Fruit fly (Drosophila melanogaster) whole organism, embryonic: ENCODE results near the gene CG11342.

Experiments
- CG10462 ChIP-seq: fragments of 200-800 bp; sonication (Bioruptor generic); optimal IDR thresholded peaks from 2 replicates; lab custom pipeline; 2016; ENCODE audit warnings: missing biosample characterization, missing genetic modification characterization
- CG11723 ChIP-seq: fragments of 200-800 bp; sonication (Bioruptor generic); optimal IDR thresholded peaks from 2 replicates; lab custom pipeline; 2017; ENCODE audit warnings: missing biosample characterization, mild to moderate bottlenecking, missing genetic modification characterization
- CG12236 ChIP-seq: fragments of 200-800 bp; sonication (Bioruptor generic); optimal IDR thresholded peaks from 2 replicates; lab custom pipeline; 2016; ENCODE audit warnings: missing biosample characterization, missing genetic modification characterization
- CG12299 ChIP-seq: fragments of 200-800 bp; sonication (Bioruptor generic); optimal IDR thresholded peaks from 2 replicates; lab custom pipeline; 2018; ENCODE audit warnings: missing biosample characterization, mild to moderate bottlenecking, missing genetic modification characterization
- CG13123 ChIP-seq: fragments of 200-800 bp; sonication (Bioruptor generic); optimal IDR thresholded peaks from 2 replicates; lab custom pipeline; 2016; ENCODE audit warnings: missing biosample characterization, missing genetic modification characterization
- CG14441 ChIP-seq: fragments of 200-800 bp; sonication (Bioruptor generic); IDR thresholded peaks from 2 replicates; pipeline ENCODE4 v1.3.6; 2022; ENCODE audit warnings: missing biosample characterization, missing genetic modification characterization
- CG14860 ChIP-seq: fragments of 200-800 bp; sonication (Bioruptor generic); IDR thresholded peaks from 3 replicates; pipeline ENCODE4 v1.3.6; 2022; ENCODE audit warnings: missing biosample characterization, missing genetic modification characterization; ENCODE audit not compliant: partially characterized antibody
- CG1529 ChIP-seq: fragments of 200-800 bp; sonication (Bioruptor generic); optimal IDR thresholded peaks from 3 replicates; lab custom pipeline; 2018; ENCODE audit warnings: missing biosample characterization, missing genetic modification characterization
- CG17361 ChIP-seq: fragments of 200-800 bp; sonication (Bioruptor generic); IDR thresholded peaks from 3 replicates; pipeline ENCODE4 v1.3.6; 2022; ENCODE audit warnings: missing biosample characterization, missing genetic modification characterization
- CG2129 ChIP-seq: fragments of 200-800 bp; sonication (Bioruptor generic); IDR thresholded peaks from 2 replicates; pipeline ENCODE4 v1.3.6; 2022; ENCODE audit warnings: missing biosample characterization, missing genetic modification characterization; ENCODE audit not compliant: partially characterized antibody
- CG2199 ChIP-seq: fragments of 200-800 bp; sonication (Bioruptor generic); IDR thresholded peaks from 3 replicates; pipeline ENCODE4 v1.3.6; 2022; ENCODE audit warnings: missing biosample characterization, missing genetic modification characterization
- CG34422 ChIP-seq: fragments of 200-800 bp; sonication (Bioruptor generic); IDR thresholded peaks from 3 replicates; pipeline ENCODE4 v1.3.6; 2022; ENCODE audit warnings: missing biosample characterization, missing genetic modification characterization
- CG3995 ChIP-seq: fragments of 200-800 bp; sonication (Bioruptor generic); optimal IDR thresholded peaks from 3 replicates; lab custom pipeline; 2016; ENCODE audit warnings: missing biosample characterization, missing genetic modification characterization
- CG42726 ChIP-seq: fragments of 200-800 bp; sonication (Bioruptor generic); IDR thresholded peaks from 2 replicates; pipeline ENCODE4 v1.3.6; 2022; ENCODE audit warnings: missing biosample characterization, missing genetic modification characterization; ENCODE audit not compliant: partially characterized antibody
- CG4707 ChIP-seq: fragments of 200-800 bp; sonication (Bioruptor generic); optimal IDR thresholded peaks from 2 replicates; lab custom pipeline; 2018; ENCODE audit warnings: missing biosample characterization, mild to moderate bottlenecking, missing genetic modification characterization, moderate library complexity
- CG7556 ChIP-seq: fragments of 200-800 bp; sonication (Bioruptor generic); optimal IDR thresholded peaks from 2 replicates; lab custom pipeline; 2017; ENCODE audit warnings: missing biosample characterization, mild to moderate bottlenecking, missing genetic modification characterization
- CG8944 ChIP-seq: fragments of 200-800 bp; sonication (Bioruptor generic); optimal IDR thresholded peaks from 3 replicates; lab custom pipeline; 2016; ENCODE audit warnings: missing biosample characterization, missing genetic modification characterization
- CG9215 ChIP-seq: fragments of 200-800 bp; sonication (Bioruptor generic); IDR thresholded peaks from 2 replicates; pipeline ENCODE4 v1.3.6; 2022; ENCODE audit warnings: missing biosample characterization, missing genetic modification characterization
- CG9817 ChIP-seq: fragments of 200-800 bp; sonication (Bioruptor generic); optimal IDR thresholded peaks from 2 replicates; lab custom pipeline; 2018; ENCODE audit warnings: missing biosample characterization, mild to moderate bottlenecking, missing genetic modification characterization, moderate library complexity
- D ChIP-seq, 2 experiments: fragments of 200-800 bp in 1 of 2; fragments of >200 bp in 1 of 2; sonication (Bioruptor generic) in 1 of 2; optimal IDR thresholded peaks; 2 replicates in 1 of 2; 3 replicates in 1 of 2; lab custom pipeline; 2017; ENCODE audit warnings: mild to moderate bottlenecking in 1 of 2, missing biosample characterization in 1 of 2, missing genetic modification characterization in 1 of 2, missing genetic modification reagents in 1 of 2
- Drgx ChIP-seq: fragments of 200-800 bp; sonication (Bioruptor generic); IDR thresholded peaks from 2 replicates; pipeline ENCODE4 v1.3.6; 2022; ENCODE audit warnings: missing biosample characterization, missing genetic modification characterization
- GATAe ChIP-seq: fragments of 200-800 bp; sonication (Bioruptor generic); conservative IDR thresholded peaks from 2 replicates; pipeline ENCODE4 v1.3.6; 2022; ENCODE audit warnings: missing biosample characterization, missing genetic modification characterization
- H2.0 ChIP-seq: fragments of 200-800 bp; sonication (Bioruptor generic); IDR thresholded peaks from 2 replicates; pipeline ENCODE4 v1.3.6; 2022; ENCODE audit warnings: missing biosample characterization, missing genetic modification characterization
- MTF-1 ChIP-seq: fragments of 200-800 bp; sonication (Bioruptor generic); optimal IDR thresholded peaks from 2 replicates; lab custom pipeline; 2018; ENCODE audit warnings: missing biosample characterization, mild to moderate bottlenecking, missing genetic modification characterization, borderline replicate concordance
- Neu2 ChIP-seq: fragments of 200-800 bp; sonication (Bioruptor generic); optimal IDR thresholded peaks from 3 replicates; lab custom pipeline; 2016; ENCODE audit warnings: missing biosample characterization, missing genetic modification characterization, borderline replicate concordance
- Rx ChIP-seq: fragments of 200-800 bp; sonication (Bioruptor generic); IDR thresholded peaks from 2 replicates; pipeline ENCODE4 v1.3.6; 2022; ENCODE audit warnings: missing biosample characterization, missing genetic modification characterization
- Sox100B ChIP-seq: fragments of 200-800 bp; sonication (Bioruptor generic); optimal IDR thresholded peaks from 3 replicates; lab custom pipeline; 2018; ENCODE audit warnings: missing biosample characterization, mild to moderate bottlenecking, missing genetic modification characterization
- Sox102F ChIP-seq: fragments of 200-800 bp; sonication (Bioruptor generic); optimal IDR thresholded peaks from 2 replicates; lab custom pipeline; 2018; ENCODE audit warnings: missing biosample characterization, mild to moderate bottlenecking, missing genetic modification characterization, moderate library complexity
- ase ChIP-seq: fragments of 200-800 bp; sonication (Bioruptor generic); IDR thresholded peaks from 3 replicates; pipeline ENCODE4 v1.3.6; 2022; ENCODE audit warnings: missing biosample characterization, missing genetic modification characterization
- bsh ChIP-seq, 2 experiments: fragments of 200-800 bp; sonication (Bioruptor generic); optimal IDR thresholded peaks; 2 replicates each; lab custom pipeline; 2017 to 2018; ENCODE audit warnings: mild to moderate bottlenecking in 2 of 2, missing biosample characterization in 2 of 2, missing genetic modification characterization in 2 of 2, moderate library complexity in 1 of 2
- cas ChIP-seq: fragments of 200-800 bp; sonication (Bioruptor generic); IDR thresholded peaks from 2 replicates; pipeline ENCODE4 v1.3.6; 2022; ENCODE audit warnings: missing biosample characterization, missing genetic modification characterization
- eyg ChIP-seq: fragments of 200-800 bp; sonication (Bioruptor generic); optimal IDR thresholded peaks from 3 replicates; lab custom pipeline; 2016; ENCODE audit warnings: missing biosample characterization, missing genetic modification characterization
- fd102C ChIP-seq: fragments of 200-800 bp; sonication (Bioruptor generic); optimal IDR thresholded peaks from 2 replicates; lab custom pipeline; 2018; ENCODE audit warnings: missing biosample characterization, mild to moderate bottlenecking, missing genetic modification characterization, moderate library complexity
- fd64A ChIP-seq: fragments of 200-800 bp; sonication (Bioruptor generic); optimal IDR thresholded peaks from 3 replicates; lab custom pipeline; 2018; ENCODE audit warnings: missing biosample characterization, mild to moderate bottlenecking, missing genetic modification characterization
- gce ChIP-seq: fragments of 200-800 bp; sonication (Bioruptor generic); IDR thresholded peaks from 3 replicates; pipeline ENCODE4 v1.3.6; 2022; ENCODE audit warnings: missing biosample characterization, missing genetic modification characterization
- gfzf ChIP-seq: fragments of 200-800 bp; sonication (Bioruptor generic); optimal IDR thresholded peaks from 2 replicates; lab custom pipeline; 2016; ENCODE audit warnings: missing biosample characterization, mild to moderate bottlenecking, missing genetic modification characterization, moderate library complexity
- jigr1 ChIP-seq: fragments of 200-800 bp; sonication (Bioruptor generic); IDR thresholded peaks from 3 replicates; pipeline ENCODE4 v1.3.6; 2022; ENCODE audit warnings: missing biosample characterization, missing genetic modification characterization
- klu ChIP-seq: fragments of 200-800 bp; sonication (Bioruptor generic); IDR thresholded peaks from 2 replicates; pipeline ENCODE4 v1.3.6; 2022; ENCODE audit warnings: missing biosample characterization, missing genetic modification characterization
- org-1 ChIP-seq: fragments of 200-800 bp; sonication (Bioruptor generic); optimal IDR thresholded peaks from 2 replicates; lab custom pipeline; 2017; ENCODE audit warnings: missing biosample characterization, missing genetic modification characterization
- peb ChIP-seq: fragments of 200-800 bp; sonication (Bioruptor generic); IDR thresholded peaks from 2 replicates; pipeline ENCODE4 v1.3.6; 2022; ENCODE audit warnings: missing biosample characterization, missing genetic modification characterization
- repo ChIP-seq: fragments of 200-800 bp; sonication (Bioruptor generic); optimal IDR thresholded peaks from 2 replicates; lab custom pipeline; 2016; ENCODE audit warnings: missing biosample characterization, missing genetic modification characterization
- slou ChIP-seq: fragments of 200-800 bp; sonication (Bioruptor generic); optimal IDR thresholded peaks from 3 replicates; lab custom pipeline; 2016; ENCODE audit warnings: missing biosample characterization, missing genetic modification characterization
- slp2 ChIP-seq: fragments of 200-800 bp; sonication (Bioruptor generic); optimal IDR thresholded peaks from 2 replicates; lab custom pipeline; 2016; ENCODE audit warnings: missing biosample characterization, missing genetic modification characterization
- sob ChIP-seq: fragments of 200-800 bp; sonication (Bioruptor generic); IDR thresholded peaks from 2 replicates; pipeline ENCODE4 v1.3.6; 2022; ENCODE audit warnings: missing biosample characterization, missing genetic modification characterization
- ssp ChIP-seq: fragments of 200-800 bp; sonication (Bioruptor generic); IDR thresholded peaks from 2 replicates; pipeline ENCODE4 v1.3.6; 2022; ENCODE audit warnings: missing biosample characterization, missing genetic modification characterization
- tio ChIP-seq: fragments of 200-800 bp; sonication (Bioruptor generic); optimal IDR thresholded peaks from 2 replicates; lab custom pipeline; 2017; ENCODE audit warnings: missing biosample characterization, missing genetic modification characterization, inconsistent platforms
- usp ChIP-seq: fragments of >200 bp; optimal IDR thresholded peaks from 2 replicates; lab custom pipeline; 2017; ENCODE audit warnings: missing biosample characterization, missing genetic modification characterization

The CG11342 gene

dm6 chr3L:4363887-4364794 is 3.1 kb downstream of the CG11342 start, which contains the start of the genes Cip4 and mRpS6 (continued):
- TF ChIP-seq Neu2 (GFP tag; lab: Kevin White, UChicago) (no peak), sob (GFP tag; lab: Robert Waterston, UW) (peak; percentile 78), CG12299 (peak; percentile 84), CG14860 (no peak), CG7556 (GFP tag; lab: Kevin White, UChicago) (peak; percentile 81), CG9215 (GFP tag; lab: Robert Waterston, UW) (no peak), repo (GFP tag; lab: Kevin White, UChicago) (no peak), klu (GFP tag; lab: Robert Waterston, UW) (peak; percentile 59; the same call in 1 of the 2 replicates), peb (GFP tag; lab: Robert Waterston, UW) (peak; percentile 63; the same call in 1 of the 2 replicates), CG8944 (GFP tag; lab: Kevin White, UChicago) (no peak), CG9817 (peak; percentile 86), CG17361 (GFP tag; lab: Robert Waterston, UW) (peak; percentile 38; the same call in 1 of the 3 replicates), usp (no peak), Sox100B (GFP tag; lab: Kevin White, UChicago) (peak; percentile 27), gfzf (GFP tag; lab: Kevin White, UChicago) (peak; percentile 82), gce (0 out of 3 replicates have a peak, but pooled peaks have one; percentile 48), cas (GFP tag; lab: Robert Waterston, UW) (peak; percentile 64; the same call in 1 of the 2 replicates), H2.0 (GFP tag; lab: Robert Waterston, UW) (peak; percentile 90), Sox102F (GFP tag; lab: Kevin White, UChicago) (peak; percentile 84), fd64A (GFP tag; lab: Kevin White, UChicago) (no peak), CG42726 (GFP tag; lab: Robert Waterston, UW) (peak; percentile 81), CG2199 (0 out of 3 replicates have a peak, but pooled peaks have one; percentile 31), ssp (GFP tag; lab: Robert Waterston, UW) (peak; percentile 57), CG1529 (GFP tag; lab: Kevin White, UChicago) (peak; percentile 56), CG2129 (no peak), jigr1 (peak; percentile 53; the same call in 1 of the 3 replicates), bsh (GFP tag; optimal IDR thresholded peaks at IDR 0.05; lab: Kevin White, UChicago) (peak in 1 of 2 experiments; percentile 85), GATAe (GFP tag; lab: Robert Waterston, UW) (no peak), slp2 (GFP tag; lab: Kevin White, UChicago) (peak; percentile 40), ase (GFP tag; lab: Robert Waterston, UW) (peak; percentile 61; the same call in 2 of the 3 replicates), CG11723 (GFP tag; lab: Kevin White, UChicago) (peak; percentile 33), D (optimal IDR thresholded peaks at IDR 0.05; lab: Kevin White, UChicago) (no peak), D (GFP tag; optimal IDR thresholded peaks at IDR 0.05; lab: Kevin White, UChicago) (no peak), slou (peak; percentile 66), fd102C (no peak), tio (GFP tag; lab: Kevin White, UChicago) (peak; percentile 83), CG3995 (GFP tag; lab: Kevin White, UChicago) (no peak), CG34422 (GFP tag; lab: Robert Waterston, UW) (peak; percentile 66), eyg (GFP tag; lab: Kevin White, UChicago) (no peak), CG4707 (GFP tag; lab: Kevin White, UChicago) (no peak), CG13123 (peak; percentile 45), MTF-1 (peak; percentile 14), org-1 (GFP tag; lab: Kevin White, UChicago) (peak; percentile 50), CG12236 (GFP tag; lab: Kevin White, UChicago) (no peak), Drgx (peak; percentile 65), Rx (GFP tag; lab: Robert Waterston, UW) (peak; percentile 64), CG10462 (GFP tag; lab: Kevin White, UChicago) (peak; percentile 76), CG14441 (GFP tag; lab: Robert Waterston, UW) (peak; percentile 79)
